Fruit fly (Drosophila melanogaster) whole organism, pupa: ENCODE data around the gene VhaAC39-1.

ENCODE experiments used
- CG12605 ChIP-seq: fragments of 200-800 bp; sonication (Bioruptor generic); IDR thresholded peaks from 2 replicates; pipeline ENCODE4 v1.3.6; 2022; ENCODE audit warnings: missing biosample characterization, missing genetic modification characterization
- CG14655 ChIP-seq: fragments of 200-800 bp; sonication (Bioruptor generic); optimal IDR thresholded peaks from 3 replicates; lab custom pipeline; 2017; ENCODE audit warnings: mild to moderate bottlenecking, missing biosample characterization, missing genetic modification reagents, missing genetic modification characterization
- CG15710 ChIP-seq: fragments of 200-800 bp; sonication (Bioruptor generic); optimal IDR thresholded peaks from 2 replicates; lab custom pipeline; 2018; ENCODE audit warnings: missing biosample characterization, mild to moderate bottlenecking, missing genetic modification characterization, moderate library complexity
- CG34367 ChIP-seq: fragments of 200-800 bp; sonication (Bioruptor generic); optimal IDR thresholded peaks from 2 replicates; lab custom pipeline; 2018; ENCODE audit warnings: missing biosample characterization, mild to moderate bottlenecking, missing genetic modification characterization
- CG8159 ChIP-seq: fragments of 200-800 bp; sonication (Bioruptor generic); optimal IDR thresholded peaks from 3 replicates; lab custom pipeline; 2018; ENCODE audit warnings: missing biosample characterization, mild to moderate bottlenecking, missing genetic modification characterization, moderate library complexity
- D1 ChIP-seq: fragments of 200-800 bp; sonication (Bioruptor generic); optimal IDR thresholded peaks from 2 replicates; lab custom pipeline; 2018; ENCODE audit warnings: missing biosample characterization, mild to moderate bottlenecking, missing genetic modification characterization, moderate library complexity
- EcR ChIP-seq: fragments of 200-800 bp; sonication (Bioruptor generic); optimal IDR thresholded peaks from 3 replicates; lab custom pipeline; 2019; ENCODE audit warnings: missing biosample characterization, missing genetic modification characterization, mild to moderate bottlenecking, moderate library complexity, missing genetic modification reagents
- Pif1B ChIP-seq: fragments of 200-800 bp; sonication (Bioruptor generic); optimal IDR thresholded peaks from 3 replicates; lab custom pipeline; 2016; ENCODE audit warnings: missing biosample characterization, missing genetic modification characterization
- fd96Ca ChIP-seq: fragments of 200-800 bp; sonication (Bioruptor generic); IDR thresholded peaks from 3 replicates; pipeline ENCODE4 v1.3.6; 2022; ENCODE audit warnings: missing biosample characterization, missing genetic modification characterization
- gl ChIP-seq: fragments of 200-800 bp; sonication (Bioruptor generic); optimal IDR thresholded peaks from 2 replicates; lab custom pipeline; 2018; ENCODE audit warnings: missing biosample characterization, mild to moderate bottlenecking, missing genetic modification characterization
- rn ChIP-seq: fragments of 200-800 bp; sonication (Bioruptor generic); IDR thresholded peaks from 2 replicates; pipeline ENCODE4 v1.3.6; 2022; ENCODE audit warnings: missing biosample characterization, missing genetic modification characterization

DNA sequence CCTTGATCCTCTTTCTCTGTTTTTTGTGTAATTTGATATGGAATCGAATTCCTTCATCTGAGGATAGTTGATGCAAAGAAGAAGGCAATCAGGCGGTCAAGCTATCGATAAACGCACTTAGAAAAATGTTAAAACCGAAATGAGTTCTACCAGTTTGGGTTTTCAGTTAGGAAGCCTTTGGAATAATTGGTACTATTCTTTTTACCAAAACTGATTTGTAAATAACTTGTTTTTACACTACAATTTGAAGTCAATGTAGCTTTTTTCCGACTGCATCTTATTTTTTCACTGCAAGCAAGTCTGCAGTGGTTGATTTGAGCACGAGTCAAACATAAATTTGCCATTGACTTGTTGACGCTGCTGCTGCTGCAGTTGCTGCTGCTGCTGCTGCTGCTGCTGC, 48.8 kb upstream of the VhaAC39-1 start:
- TF ChIP-seq fd96Ca: no peak
- no peak for TF ChIP-seq CG8159 (tag; lab: Kevin White, UChicago)
- TF ChIP-seq CG34367 (tag; lab: Kevin White, UChicago): no peak
- TF ChIP-seq gl (tag; lab: Kevin White, UChicago): no peak
- no peak for TF ChIP-seq Pif1B
- TF ChIP-seq EcR (GFP tag; lab: Kevin White, UChicago): no peak
- TF ChIP-seq CG15710 (tag; lab: Kevin White, UChicago): no peak
- TF ChIP-seq D1 (tag; lab: Kevin White, UChicago): no peak
- TF ChIP-seq CG12605 (GFP tag; lab: Robert Waterston, UW): no peak; the same call in 1 of the 2 replicates
- no peak for TF ChIP-seq rn (GFP tag; lab: Robert Waterston, UW)
- TF ChIP-seq CG14655: peak; percentile 59
